Fruit fly (Drosophila melanogaster) S2 (cell line): ENCODE measurements around the gene Ltn1.

Experiments used
- CG8478 ChIP-seq: fragments of >200 bp; optimal IDR thresholded peaks from 2 replicates; lab custom pipeline; 2018
- CTCF ChIP-seq, 2 experiments: fragments of >200 bp; optimal IDR thresholded peaks; 2 replicates each; lab custom pipeline; 2018

DNA sequence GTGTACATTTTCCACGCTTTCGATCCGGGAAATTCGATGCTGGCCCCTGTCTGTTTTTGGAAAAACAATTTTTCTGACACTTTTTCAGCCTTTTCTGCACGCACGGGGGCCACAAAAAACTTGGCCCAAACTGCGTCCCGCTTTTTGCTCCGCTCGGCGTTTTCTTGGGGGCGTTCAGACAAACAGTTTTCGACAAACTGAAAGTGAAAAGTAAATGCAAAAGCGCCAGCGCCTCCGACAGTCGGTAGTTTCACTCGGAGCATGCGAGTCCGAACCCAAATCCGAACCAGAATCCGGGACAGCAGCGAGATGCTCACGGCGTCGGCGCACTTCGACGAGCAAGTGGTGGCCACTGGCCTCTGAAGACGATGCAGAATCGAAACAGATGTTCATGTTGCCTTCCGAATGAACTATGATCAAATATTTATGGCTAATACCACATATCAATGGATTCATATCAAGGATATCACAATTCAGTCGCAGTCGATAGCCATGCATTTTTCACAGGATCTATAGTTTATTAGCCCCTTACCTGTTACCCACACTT is 32.4 kb upstream of the Ltn1 start, which contains the start of gene Shal:
- TF ChIP-seq CTCF (optimal IDR thresholded peaks at IDR 0.05; lab: Kevin White, UChicago) (no peak), CG8478 (lab: Kevin White, UChicago) (no peak)
